Fruit fly (Drosophila melanogaster) whole organism, embryonic: ENCODE data around the gene NKCC.

ENCODE experiments used
- ATbp ChIP-seq: fragments of 200-800 bp; sonication (Bioruptor generic); optimal IDR thresholded peaks from 2 replicates; lab custom pipeline; 2017; ENCODE audit warnings: missing biosample characterization, mild to moderate bottlenecking, missing genetic modification characterization, missing genetic modification reagents
- Ada2b ChIP-seq: fragments of 200-800 bp; sonication (Bioruptor generic); IDR thresholded peaks from 2 replicates; pipeline ENCODE4 v1.3.6; 2022; ENCODE audit warnings: missing biosample characterization, missing genetic modification characterization
- CG10543 ChIP-seq: fragments of 200-800 bp; sonication (Bioruptor generic); optimal IDR thresholded peaks from 3 replicates; lab custom pipeline; 2017; ENCODE audit warnings: missing biosample characterization, mild to moderate bottlenecking, missing genetic modification characterization, moderate library complexity
- CG12236 ChIP-seq: fragments of 200-800 bp; sonication (Bioruptor generic); optimal IDR thresholded peaks from 2 replicates; lab custom pipeline; 2016; ENCODE audit warnings: missing biosample characterization, missing genetic modification characterization
- CG15479 ChIP-seq: fragments of 200-800 bp; sonication (Bioruptor generic); optimal IDR thresholded peaks from 3 replicates; lab custom pipeline; 2019; ENCODE audit warnings: missing biosample characterization, mild to moderate bottlenecking, missing genetic modification characterization, moderate library complexity
- CG15514 ChIP-seq: fragments of 200-800 bp; sonication (Bioruptor generic); optimal IDR thresholded peaks from 3 replicates; lab custom pipeline; 2017; ENCODE audit warnings: missing biosample characterization, missing genetic modification characterization, mild to moderate bottlenecking, moderate library complexity, missing genetic modification reagents
- CG18011 ChIP-seq: fragments of 200-800 bp; sonication (Bioruptor generic); optimal IDR thresholded peaks from 2 replicates; lab custom pipeline; 2017; ENCODE audit warnings: missing biosample characterization, missing genetic modification characterization, mild to moderate bottlenecking, moderate library complexity, missing genotype
- CG31224 ChIP-seq: fragments of 200-800 bp; sonication (Bioruptor generic); IDR thresholded peaks from 2 replicates; pipeline ENCODE4 v1.3.6; 2022; ENCODE audit warnings: missing biosample characterization, missing genetic modification characterization
- CG31365 ChIP-seq: fragments of 200-800 bp; sonication (Bioruptor generic); optimal IDR thresholded peaks from 2 replicates; lab custom pipeline; 2018; ENCODE audit warnings: missing biosample characterization, mild to moderate bottlenecking, missing genetic modification characterization
- CG31388 ChIP-seq: fragments of 200-800 bp; sonication (Bioruptor generic); optimal IDR thresholded peaks from 2 replicates; lab custom pipeline; 2016; ENCODE audit warnings: missing biosample characterization, missing genetic modification characterization
- CG43689 ChIP-seq: fragments of 200-800 bp; sonication (Bioruptor generic); IDR thresholded peaks from 2 replicates; pipeline ENCODE4 v1.3.6; 2022; ENCODE audit warnings: missing biosample characterization, missing genetic modification characterization
- CG4707 ChIP-seq: fragments of 200-800 bp; sonication (Bioruptor generic); optimal IDR thresholded peaks from 2 replicates; lab custom pipeline; 2018; ENCODE audit warnings: missing biosample characterization, mild to moderate bottlenecking, missing genetic modification characterization, moderate library complexity
- CG6654 ChIP-seq: fragments of 200-800 bp; sonication (Bioruptor generic); optimal IDR thresholded peaks from 2 replicates; lab custom pipeline; 2017; ENCODE audit warnings: missing biosample characterization, mild to moderate bottlenecking, missing genetic modification characterization
- CG9609 ChIP-seq: fragments of 200-800 bp; sonication (Bioruptor generic); optimal IDR thresholded peaks from 3 replicates; lab custom pipeline; 2016; ENCODE audit warnings: missing biosample characterization, missing genetic modification characterization
- D19B ChIP-seq: fragments of 200-800 bp; sonication (Bioruptor generic); optimal IDR thresholded peaks from 2 replicates; lab custom pipeline; 2017; ENCODE audit warnings: missing biosample characterization, mild to moderate bottlenecking, missing genetic modification characterization
- Eip74EF ChIP-seq, 2 experiments: fragments of 200-800 bp in 1 of 2; fragments of >200 bp in 1 of 2; sonication (Bioruptor generic) in 1 of 2; optimal IDR thresholded peaks; 2 replicates each; lab custom pipeline; 2017 to 2019; ENCODE audit warnings: missing biosample characterization in 2 of 2, missing genetic modification characterization in 2 of 2, mild to moderate bottlenecking in 1 of 2, moderate library complexity in 1 of 2
- H15 ChIP-seq: fragments of 200-800 bp; sonication (Bioruptor generic); IDR thresholded peaks from 3 replicates; pipeline ENCODE4 v1.3.6; 2022; ENCODE audit warnings: missing biosample characterization, missing genetic modification characterization
- Hr3 ChIP-seq: fragments of 200-800 bp; sonication (Bioruptor generic); optimal IDR thresholded peaks from 3 replicates; lab custom pipeline; 2016; ENCODE audit warnings: missing biosample characterization, missing genetic modification characterization
- Hsf ChIP-seq: fragments of 200-800 bp; sonication (Bioruptor generic); optimal IDR thresholded peaks from 3 replicates; lab custom pipeline; 2016; ENCODE audit warnings: missing biosample characterization, missing genetic modification characterization
- Myb ChIP-seq: fragments of 200-800 bp; sonication (Bioruptor generic); optimal IDR thresholded peaks from 2 replicates; lab custom pipeline; 2016; ENCODE audit warnings: missing biosample characterization, missing genetic modification characterization
- Opbp ChIP-seq: fragments of 200-800 bp; sonication (Bioruptor generic); IDR thresholded peaks from 3 replicates; pipeline ENCODE4 v1.3.6; 2022; ENCODE audit warnings: missing biosample characterization, missing genetic modification characterization; ENCODE audit not compliant: partially characterized antibody
- Pdp1 ChIP-seq, 2 experiments: fragments of 200-800 bp; sonication (Bioruptor generic); optimal IDR thresholded peaks; 3 replicates each; lab custom pipeline; 2016; ENCODE audit warnings: missing biosample characterization in 2 of 2, missing genetic modification characterization in 2 of 2, mild to moderate bottlenecking in 1 of 2, moderate library complexity in 1 of 2
- Poxn ChIP-seq: fragments of 200-800 bp; sonication (Bioruptor generic); IDR thresholded peaks from 2 replicates; pipeline ENCODE4 v1.3.6; 2022; ENCODE audit warnings: missing biosample characterization, missing genetic modification characterization
- Ravus ChIP-seq: fragments of 200-800 bp; sonication (Bioruptor generic); IDR thresholded peaks from 2 replicates; pipeline ENCODE4 v1.3.6; 2022; ENCODE audit warnings: missing biosample characterization, missing genetic modification characterization
- Sin3A ChIP-seq: fragments of >200 bp; optimal IDR thresholded peaks from 2 replicates; lab custom pipeline; 2018
- Sry-δ ChIP-seq: fragments of 200-800 bp; sonication (Bioruptor generic); optimal IDR thresholded peaks from 2 replicates; lab custom pipeline; 2016; ENCODE audit warnings: missing biosample characterization, missing genetic modification characterization
- TFAM ChIP-seq: fragments of 200-800 bp; sonication (Bioruptor generic); optimal IDR thresholded peaks from 2 replicates; lab custom pipeline; 2017; ENCODE audit warnings: missing biosample characterization, missing genetic modification characterization, inconsistent platforms
- YL-1 ChIP-seq: fragments of 200-800 bp; sonication (Bioruptor generic); optimal IDR thresholded peaks from 3 replicates; lab custom pipeline; 2017; ENCODE audit warnings: missing biosample characterization, mild to moderate bottlenecking, missing genetic modification characterization
- cas ChIP-seq: fragments of 200-800 bp; sonication (Bioruptor generic); IDR thresholded peaks from 2 replicates; pipeline ENCODE4 v1.3.6; 2022; ENCODE audit warnings: missing biosample characterization, missing genetic modification characterization
- cg ChIP-seq: fragments of 200-800 bp; sonication (Bioruptor generic); optimal IDR thresholded peaks from 3 replicates; lab custom pipeline; 2019; ENCODE audit warnings: missing biosample characterization, mild to moderate bottlenecking, missing genetic modification characterization, moderate library complexity
- crc ChIP-seq: fragments of 200-800 bp; sonication (Bioruptor generic); optimal IDR thresholded peaks from 2 replicates; lab custom pipeline; 2016; ENCODE audit warnings: missing biosample characterization, missing genetic modification characterization
- dm ChIP-seq: fragments of 200-800 bp; sonication (Bioruptor generic); optimal IDR thresholded peaks from 3 replicates; lab custom pipeline; 2016; ENCODE audit warnings: missing biosample characterization, missing genetic modification characterization
- grn ChIP-seq: fragments of 200-800 bp; sonication (Bioruptor generic); optimal IDR thresholded peaks from 3 replicates; lab custom pipeline; 2017; ENCODE audit warnings: missing biosample characterization, missing genetic modification characterization
- hbn ChIP-seq: fragments of 200-800 bp; sonication (Bioruptor generic); IDR thresholded peaks from 2 replicates; pipeline ENCODE4 v1.3.6; 2022; ENCODE audit warnings: missing biosample characterization, missing genetic modification characterization; ENCODE audit not compliant: partially characterized antibody
- inv ChIP-seq: fragments of 200-800 bp; sonication (Bioruptor generic); IDR thresholded peaks from 2 replicates; pipeline ENCODE4 v1.3.6; 2022; ENCODE audit warnings: missing biosample characterization, missing genetic modification characterization; ENCODE audit not compliant: partially characterized antibody
- jumu ChIP-seq: fragments of 200-800 bp; sonication (Bioruptor generic); optimal IDR thresholded peaks from 3 replicates; lab custom pipeline; 2016; ENCODE audit warnings: missing biosample characterization, missing genetic modification characterization
- lbe ChIP-seq: fragments of 200-800 bp; sonication (Bioruptor generic); optimal IDR thresholded peaks from 2 replicates; lab custom pipeline; 2016; ENCODE audit warnings: missing biosample characterization, mild to moderate bottlenecking, missing genetic modification characterization
- lola ChIP-seq, 3 experiments: fragments of >200 bp in 2 of 3; fragments of 200-800 bp in 1 of 3; sonication (Bioruptor generic) in 1 of 3; optimal IDR thresholded peaks; 2 replicates each; lab custom pipeline; 2017 to 2019; ENCODE audit warnings: missing biosample characterization in 3 of 3, missing genetic modification characterization in 3 of 3, mild to moderate bottlenecking in 1 of 3, moderate library complexity in 1 of 3
- oc ChIP-seq: fragments of 200-800 bp; sonication (Bioruptor generic); optimal IDR thresholded peaks from 2 replicates; lab custom pipeline; 2018; ENCODE audit warnings: missing biosample characterization, mild to moderate bottlenecking, missing genetic modification characterization, moderate library complexity
- pan ChIP-seq, 4 experiments: fragments of >200 bp in 3 of 4; fragments of 200-800 bp in 1 of 4; sonication (Bioruptor generic) in 1 of 4; optimal IDR thresholded peaks in 3 of 4; IDR thresholded peaks in 1 of 4; 2 replicates each; pipeline versions ENCODE4 v1.3.6 to Lab custom; 2017 to 2022; ENCODE audit warnings: missing biosample characterization in 2 of 4, missing genetic modification characterization in 2 of 4, mixed read lengths in 1 of 4
- pho ChIP-seq: fragments of 200-800 bp; sonication (Bioruptor generic); optimal IDR thresholded peaks from 2 replicates; lab custom pipeline; 2016; ENCODE audit warnings: missing biosample characterization, missing genetic modification characterization
- row ChIP-seq: fragments of 200-800 bp; sonication (Bioruptor generic); IDR thresholded peaks from 3 replicates; pipeline ENCODE4 v1.3.6; 2022; ENCODE audit warnings: missing biosample characterization, missing genetic modification characterization
- sim ChIP-seq: fragments of 200-800 bp; sonication (Bioruptor generic); IDR thresholded peaks from 2 replicates; pipeline ENCODE4 v1.3.6; 2022; ENCODE audit warnings: missing biosample characterization, missing genetic modification characterization
- stc ChIP-seq: fragments of 200-800 bp; sonication (Bioruptor generic); IDR thresholded peaks from 2 replicates; pipeline ENCODE4 v1.3.6; 2022; ENCODE audit warnings: missing biosample characterization, missing genetic modification characterization
- trh ChIP-seq: fragments of 200-800 bp; sonication (Bioruptor generic); optimal IDR thresholded peaks from 2 replicates; lab custom pipeline; 2016; ENCODE audit warnings: missing biosample characterization, missing genetic modification characterization
- tup ChIP-seq: fragments of 200-800 bp; sonication (Bioruptor generic); optimal IDR thresholded peaks from 2 replicates; lab custom pipeline; 2016; ENCODE audit warnings: missing biosample characterization, mild to moderate bottlenecking, missing genetic modification characterization, moderate library complexity
- unc-4 ChIP-seq: fragments of 200-800 bp; sonication (Bioruptor generic); IDR thresholded peaks from 2 replicates; pipeline ENCODE4 v1.3.6; 2022; ENCODE audit warnings: missing biosample characterization, missing genetic modification characterization; ENCODE audit not compliant: partially characterized antibody
- usp ChIP-seq: fragments of >200 bp; optimal IDR thresholded peaks from 2 replicates; lab custom pipeline; 2017; ENCODE audit warnings: missing biosample characterization, missing genetic modification characterization
- z ChIP-seq: fragments of 200-800 bp; sonication (Bioruptor generic); IDR thresholded peaks from 3 replicates; pipeline ENCODE4 v1.3.6; 2022; ENCODE audit warnings: missing biosample characterization, missing genetic modification characterization

NKCC gene

DNA sequence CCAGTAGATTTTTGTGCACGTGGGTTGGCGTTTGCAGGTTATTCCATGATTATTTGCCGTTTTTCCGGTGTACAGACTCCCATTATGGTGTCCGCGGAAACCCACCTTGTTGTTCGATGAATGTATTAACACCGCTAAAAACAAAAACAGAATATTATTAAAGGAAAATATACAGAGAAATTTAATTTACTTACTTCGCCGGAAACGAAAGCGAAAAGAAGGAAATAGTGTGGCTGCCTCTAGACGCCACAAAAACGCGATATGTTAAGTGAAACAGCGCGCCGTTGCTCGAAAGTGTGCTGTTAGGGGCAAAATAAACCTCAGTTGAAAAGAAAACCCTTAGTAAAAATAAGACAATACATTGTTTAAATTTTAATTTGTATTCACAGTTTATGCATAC, 35.6 kb downstream of the NKCC start, which contains the start of gene RpL35A (continued):
- TF ChIP-seq Opbp (GFP tag; lab: Robert Waterston, UW) (peak; percentile 49; the same call in 2 of the 3 replicates), Hr3 (GFP tag; lab: Kevin White, UChicago) (no peak), pho (GFP tag; lab: Kevin White, UChicago) (peak; percentile 33), hbn (GFP tag; lab: Robert Waterston, UW) (no peak), pan (optimal IDR thresholded peaks at IDR 0.05; lab: Kevin White, UChicago) (no peak), pan (GFP tag; optimal IDR thresholded peaks at IDR 0.05 in 1 of 2, IDR thresholded peaks at IDR 0.05 in 1 of 2) (peak in 1 of 2 experiments; percentile 67), CG10543 (GFP tag; lab: Kevin White, UChicago) (peak; percentile 80), CG15514 (peak; percentile 85), CG4707 (GFP tag; lab: Kevin White, UChicago) (peak; percentile 87), Eip74EF (GFP tag; optimal IDR thresholded peaks at IDR 0.05; lab: Kevin White, UChicago) (peak in 1 of 2 experiments; percentile 73), CG12236 (GFP tag; lab: Kevin White, UChicago) (peak; percentile 37), usp (GFP tag; lab: Kevin White, UChicago) (no peak), dm (peak; percentile 89), jumu (GFP tag; lab: Kevin White, UChicago) (no peak), z (0 out of 3 replicates have a peak, but pooled peaks have one; percentile 20), CG31388 (GFP tag; lab: Kevin White, UChicago) (peak; percentile 38), CG9609 (GFP tag; lab: Kevin White, UChicago) (peak; percentile 50), H15 (0 out of 3 replicates have a peak, but pooled peaks have one; percentile 9), Hsf (peak; percentile 72), Sry-δ (GFP tag; lab: Kevin White, UChicago) (peak; percentile 43), Pdp1 (GFP tag; optimal IDR thresholded peaks at IDR 0.05; lab: Kevin White, UChicago) (peak in 1 of 2 experiments; percentile 67), Sin3A (lab: Kevin White, UChicago) (peak; percentile 5), crc (GFP tag; lab: Kevin White, UChicago) (peak; percentile 54), TFAM (GFP tag; lab: Kevin White, UChicago) (peak; percentile 60), lola (GFP tag; optimal IDR thresholded peaks at IDR 0.05; lab: Kevin White, UChicago) (no peak), trh (GFP tag; lab: Kevin White, UChicago) (peak; percentile 11), ATbp (peak; percentile 67), CG31365 (tag; lab: Kevin White, UChicago) (peak; percentile 61), stc (peak; percentile 69), Ada2b (no peak), CG15479 (GFP tag; lab: Kevin White, UChicago) (no peak), tup (GFP tag; lab: Kevin White, UChicago) (no peak), lbe (peak; percentile 74), unc-4 (GFP tag; lab: Robert Waterston, UW) (no peak), cas (GFP tag; lab: Robert Waterston, UW) (no peak), Ravus (GFP tag; lab: Robert Waterston, UW) (no peak), row (GFP tag; lab: Robert Waterston, UW) (0 out of 3 replicates have a peak, but pooled peaks have one; percentile 40), inv (GFP tag; lab: Robert Waterston, UW) (no peak), Poxn (GFP tag; lab: Robert Waterston, UW) (no peak), YL-1 (GFP tag; lab: Kevin White, UChicago) (peak; percentile 94), CG31224 (GFP tag; lab: Robert Waterston, UW) (no peak), D19B (GFP tag; lab: Kevin White, UChicago) (peak; percentile 34), oc (tag; lab: Kevin White, UChicago) (no peak), sim (GFP tag; lab: Robert Waterston, UW) (0 out of 2 replicates have a peak, but pooled peaks have one; percentile 28), grn (GFP tag; lab: Kevin White, UChicago) (peak; percentile 43), cg (GFP tag; lab: Kevin White, UChicago) (no peak), CG18011 (GFP tag; lab: Kevin White, UChicago) (peak; percentile 66), CG6654 (GFP tag; lab: Kevin White, UChicago) (peak; percentile 55), Myb (peak; percentile 46), CG43689 (GFP tag; lab: Robert Waterston, UW) (no peak)
